Worm (Caenorhabditis elegans) whole organism, late embryonic: Measurements from ENCODE around the gene ceh-91.

Experiments used
- ama-1 ChIP-seq: fragments of 150-350 bp; optimal IDR thresholded peaks from 2 replicates; lab custom pipeline; 2014
- ceh-24 ChIP-seq: sonication (generic microtip); optimal IDR thresholded peaks from 2 replicates; lab custom pipeline; 2016; ENCODE audit warnings: mild to moderate bottlenecking, missing genetic modification characterization, missing compliant biosample characterization
- ceh-31 ChIP-seq: sonication (generic microtip); optimal IDR thresholded peaks from 2 replicates; lab custom pipeline; 2016; ENCODE audit warnings: missing genetic modification characterization, missing compliant biosample characterization
- ceh-34 ChIP-seq: sonication (generic microtip); optimal IDR thresholded peaks from 2 replicates; lab custom pipeline; 2016; ENCODE audit warnings: mild to moderate bottlenecking, missing genetic modification characterization, missing compliant biosample characterization
- dmd-4 ChIP-seq: sonication (generic microtip); optimal IDR thresholded peaks from 2 replicates; lab custom pipeline; 2016; ENCODE audit warnings: borderline replicate concordance, missing genetic modification characterization, missing compliant biosample characterization
- hlh-30 ChIP-seq: sonication (generic microtip); optimal IDR thresholded peaks from 2 replicates; lab custom pipeline; 2017; ENCODE audit warnings: antibody characterized with exemption, missing genetic modification characterization, missing compliant biosample characterization; ENCODE audit not compliant: insufficient read depth
- nhr-11 ChIP-seq: fragments of 150-350 bp; optimal IDR thresholded peaks from 2 replicates; lab custom pipeline; 2014; ENCODE audit warnings: missing biosample characterization, missing genetic modification characterization
- npax-4 ChIP-seq: sonication (generic microtip); optimal IDR thresholded peaks from 2 replicates; lab custom pipeline; 2016; ENCODE audit warnings: missing genetic modification characterization, missing compliant biosample characterization
- pax-1 ChIP-seq: fragments of 150-350 bp; optimal IDR thresholded peaks from 2 replicates; lab custom pipeline; 2014; ENCODE audit warnings: missing biosample characterization, missing genetic modification characterization
- pqm-1 ChIP-seq: sonication (generic microtip); optimal IDR thresholded peaks from 2 replicates; lab custom pipeline; 2016; ENCODE audit warnings: missing genetic modification characterization, missing compliant biosample characterization
- pros-1 ChIP-seq: fragments of 150-350 bp; optimal IDR thresholded peaks from 2 replicates; lab custom pipeline; 2014; ENCODE audit warnings: missing biosample characterization, missing genetic modification reagents, missing genetic modification characterization
- tbx-2 ChIP-seq: sonication (generic microtip); optimal IDR thresholded peaks from 2 replicates; lab custom pipeline; 2016; ENCODE audit warnings: missing genetic modification characterization, missing compliant biosample characterization
- ttx-3 ChIP-seq: sonication (generic microtip); optimal IDR thresholded peaks from 2 replicates; lab custom pipeline; 2016; ENCODE audit warnings: missing genetic modification reagents, missing genetic modification characterization, missing compliant biosample characterization
- unc-55 ChIP-seq: sonication (generic microtip); optimal IDR thresholded peaks from 2 replicates; lab custom pipeline; 2017; ENCODE audit warnings: missing biosample characterization, missing genetic modification reagents, missing genetic modification characterization

DNA sequence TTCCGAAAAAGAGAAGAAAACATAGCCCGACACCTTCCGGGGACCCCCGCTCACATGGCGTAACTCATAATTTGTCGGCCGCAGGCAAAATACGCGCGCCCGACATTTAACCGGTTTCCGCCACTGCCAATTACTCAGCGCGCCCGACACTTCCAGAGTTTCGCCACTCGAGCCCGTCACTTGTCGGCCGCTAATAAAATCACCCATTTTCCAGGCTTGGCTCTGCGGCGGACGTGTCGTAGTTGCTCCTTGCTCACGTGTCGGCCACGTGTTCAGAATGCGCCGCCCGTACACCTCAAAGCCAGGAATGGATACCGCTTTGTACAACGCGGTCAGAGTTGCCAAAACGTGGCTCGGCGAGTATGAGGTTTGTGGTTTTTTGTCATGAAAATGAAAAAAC is 11.1 kb downstream of the ceh-91 start:
- TF ChIP-seq ceh-31 (tag; lab: Kevin White, UChicago) (no peak), ceh-34 (tag; lab: Kevin White, UChicago) (no peak), unc-55 (GFP tag; lab: Kevin White, UChicago) (no peak), ceh-24 (tag; lab: Kevin White, UChicago) (no peak), pax-1 (tag; lab: Kevin White, UChicago) (no peak), pqm-1 (no peak), ama-1 (lab: Kevin White, UChicago) (no peak), tbx-2 (no peak), nhr-11 (tag; lab: Kevin White, UChicago) (no peak), ttx-3 (no peak), dmd-4 (tag; lab: Kevin White, UChicago) (no peak), npax-4 (tag; lab: Kevin White, UChicago) (no peak), pros-1 (tag; lab: Kevin White, UChicago) (no peak), hlh-30 (tag; lab: Kevin White, UChicago) (no peak)
